Fruit fly (Drosophila melanogaster) whole organism, embryonic: Measurements from ENCODE around the gene CG11437.

Experiments used
- Ada2b ChIP-seq: fragments of 200-800 bp; sonication (Bioruptor generic); IDR thresholded peaks from 2 replicates; pipeline ENCODE4 v1.3.6; 2022; ENCODE audit warnings: missing biosample characterization, missing genetic modification characterization
- Adf1 ChIP-seq: fragments of 200-800 bp; sonication (Bioruptor generic); IDR thresholded peaks from 2 replicates; pipeline ENCODE4 v1.3.6; 2022; ENCODE audit warnings: missing biosample characterization, missing genetic modification characterization
- CG10209 ChIP-seq: fragments of 200-800 bp; sonication (Bioruptor generic); optimal IDR thresholded peaks from 3 replicates; lab custom pipeline; 2017; ENCODE audit warnings: missing biosample characterization, mild to moderate bottlenecking, missing genetic modification characterization, missing genetic modification reagents
- CG11398 ChIP-seq: fragments of 200-800 bp; sonication (Bioruptor generic); optimal IDR thresholded peaks from 2 replicates; lab custom pipeline; 2016; ENCODE audit warnings: missing biosample characterization, missing genetic modification characterization
- CG12299 ChIP-seq: fragments of 200-800 bp; sonication (Bioruptor generic); optimal IDR thresholded peaks from 2 replicates; lab custom pipeline; 2018; ENCODE audit warnings: missing biosample characterization, mild to moderate bottlenecking, missing genetic modification characterization
- CG12659 ChIP-seq: fragments of 200-800 bp; sonication (Bioruptor generic); optimal IDR thresholded peaks from 3 replicates; lab custom pipeline; 2017; ENCODE audit warnings: mild to moderate bottlenecking, missing biosample characterization, missing genetic modification reagents, missing genetic modification characterization
- CG18262 ChIP-seq: fragments of 200-800 bp; optimal IDR thresholded peaks from 3 replicates; lab custom pipeline; 2019; ENCODE audit warnings: missing biosample characterization, mild to moderate bottlenecking, missing genetic modification characterization, moderate library complexity
- CG34376 ChIP-seq: fragments of 200-800 bp; sonication (Bioruptor generic); optimal IDR thresholded peaks from 2 replicates; lab custom pipeline; 2018; ENCODE audit warnings: missing biosample characterization, mild to moderate bottlenecking, missing genetic modification characterization
- CG3726 ChIP-seq: fragments of 200-800 bp; sonication (Bioruptor generic); IDR thresholded peaks from 3 replicates; pipeline ENCODE4, ENCODE4 v1.3.6; 2022; ENCODE audit warnings: missing biosample characterization, missing genetic modification characterization
- CG4730 ChIP-seq: fragments of 200-800 bp; sonication (Bioruptor generic); IDR thresholded peaks from 2 replicates; pipeline ENCODE4 v1.3.6; 2022; ENCODE audit warnings: missing biosample characterization, missing genetic modification characterization
- CG6683 ChIP-seq: fragments of 200-800 bp; sonication (Bioruptor generic); optimal IDR thresholded peaks from 2 replicates; lab custom pipeline; 2017; ENCODE audit warnings: missing biosample characterization, mild to moderate bottlenecking, missing genetic modification characterization, missing genetic modification reagents
- CG8290 ChIP-seq, 3 experiments: fragments of 200-800 bp; sonication (Bioruptor generic); optimal IDR thresholded peaks; 2 replicates each; lab custom pipeline; 2016 to 2019; ENCODE audit warnings: missing biosample characterization in 3 of 3, missing genetic modification characterization in 3 of 3, mild to moderate bottlenecking in 2 of 3, moderate library complexity in 1 of 3
- CG8478 ChIP-seq: fragments of >200 bp; optimal IDR thresholded peaks from 2 replicates; lab custom pipeline; 2018
- CG8924 ChIP-seq: fragments of 200-800 bp; optimal IDR thresholded peaks from 3 replicates; lab custom pipeline; 2019; ENCODE audit warnings: missing biosample characterization, mild to moderate bottlenecking, missing genetic modification characterization, moderate library complexity
- D ChIP-seq, 2 experiments: fragments of 200-800 bp in 1 of 2; fragments of >200 bp in 1 of 2; sonication (Bioruptor generic) in 1 of 2; optimal IDR thresholded peaks; 2 replicates in 1 of 2; 3 replicates in 1 of 2; lab custom pipeline; 2017; ENCODE audit warnings: mild to moderate bottlenecking in 1 of 2, missing biosample characterization in 1 of 2, missing genetic modification characterization in 1 of 2, missing genetic modification reagents in 1 of 2
- Dbx ChIP-seq: fragments of 200-800 bp; sonication (Bioruptor generic); IDR thresholded peaks from 3 replicates; pipeline ENCODE4 v1.3.6; 2022; ENCODE audit warnings: missing biosample characterization, missing genetic modification characterization
- GATAe ChIP-seq: fragments of 200-800 bp; sonication (Bioruptor generic); conservative IDR thresholded peaks from 2 replicates; pipeline ENCODE4 v1.3.6; 2022; ENCODE audit warnings: missing biosample characterization, missing genetic modification characterization
- H15 ChIP-seq: fragments of 200-800 bp; sonication (Bioruptor generic); IDR thresholded peaks from 3 replicates; pipeline ENCODE4 v1.3.6; 2022; ENCODE audit warnings: missing biosample characterization, missing genetic modification characterization
- HLHmδ ChIP-seq: fragments of 200-800 bp; sonication (Bioruptor generic); optimal IDR thresholded peaks from 2 replicates; lab custom pipeline; 2018; ENCODE audit warnings: missing biosample characterization, mild to moderate bottlenecking, missing genetic modification characterization, moderate library complexity
- Hey ChIP-seq: fragments of 200-800 bp; sonication (Bioruptor generic); optimal IDR thresholded peaks from 3 replicates; lab custom pipeline; 2018; ENCODE audit warnings: missing biosample characterization, mild to moderate bottlenecking, missing genetic modification characterization
- Hr78 ChIP-seq, 2 experiments: fragments of 200-800 bp in 1 of 2; fragments of >200 bp in 1 of 2; sonication (Bioruptor generic) in 1 of 2; optimal IDR thresholded peaks; 2 replicates each; lab custom pipeline; 2017 to 2019; ENCODE audit warnings: missing biosample characterization in 2 of 2, missing genetic modification characterization in 2 of 2, mild to moderate bottlenecking in 1 of 2, moderate library complexity in 1 of 2
- MESR4 ChIP-seq: fragments of 200-800 bp; sonication (Bioruptor generic); optimal IDR thresholded peaks from 2 replicates; lab custom pipeline; 2018; ENCODE audit warnings: missing biosample characterization, mild to moderate bottlenecking, missing genetic modification characterization, moderate library complexity
- Med ChIP-seq: fragments of 200-800 bp; sonication (Bioruptor generic); peaks from one replicate; lab custom pipeline; 2016; ENCODE audit warnings: missing biosample characterization, missing genetic modification characterization, mild to moderate bottlenecking, inconsistent platforms, moderate library complexity
- PHDP ChIP-seq: fragments of 200-800 bp; sonication (Bioruptor generic); optimal IDR thresholded peaks from 3 replicates; lab custom pipeline; 2018; ENCODE audit warnings: missing biosample characterization, mild to moderate bottlenecking, missing genetic modification characterization, moderate library complexity
- Pdp1 ChIP-seq, 2 experiments: fragments of 200-800 bp; sonication (Bioruptor generic); optimal IDR thresholded peaks; 3 replicates each; lab custom pipeline; 2016; ENCODE audit warnings: missing biosample characterization in 2 of 2, missing genetic modification characterization in 2 of 2, mild to moderate bottlenecking in 1 of 2, moderate library complexity in 1 of 2
- Xrp1 ChIP-seq: fragments of 200-800 bp; sonication (Bioruptor generic); IDR thresholded peaks from 2 replicates; pipeline ENCODE4 v1.3.6; 2022; ENCODE audit warnings: missing biosample characterization, missing genetic modification characterization
- ase ChIP-seq: fragments of 200-800 bp; sonication (Bioruptor generic); IDR thresholded peaks from 3 replicates; pipeline ENCODE4 v1.3.6; 2022; ENCODE audit warnings: missing biosample characterization, missing genetic modification characterization
- ato ChIP-seq: fragments of 200-800 bp; sonication (Bioruptor generic); IDR thresholded peaks from 2 replicates; pipeline ENCODE4 v1.3.6; 2022; ENCODE audit warnings: missing biosample characterization, missing genetic modification characterization; ENCODE audit not compliant: partially characterized antibody
- caup ChIP-seq: fragments of 200-800 bp; sonication (Bioruptor generic); optimal IDR thresholded peaks from 3 replicates; lab custom pipeline; 2017; ENCODE audit warnings: missing biosample characterization, mild to moderate bottlenecking, missing genetic modification characterization, moderate library complexity; ENCODE audit not compliant: severe bottlenecking
- ci ChIP-seq: fragments of 200-800 bp; sonication (Bioruptor generic); IDR thresholded peaks from 3 replicates; pipeline ENCODE4 v1.3.6; 2022; ENCODE audit warnings: missing biosample characterization, missing genetic modification characterization
- croc ChIP-seq: fragments of 200-800 bp; sonication (Bioruptor generic); conservative IDR thresholded peaks from 3 replicates; pipeline ENCODE4 v1.3.6; 2022; ENCODE audit warnings: missing biosample characterization, missing genetic modification characterization
- exex ChIP-seq: fragments of 200-800 bp; sonication (Bioruptor generic); optimal IDR thresholded peaks from 4 replicates; lab custom pipeline; 2018; ENCODE audit warnings: missing biosample characterization, mild to moderate bottlenecking, missing genetic modification characterization, moderate library complexity
- ftz-f1 ChIP-seq: fragments of 200-800 bp; sonication (Bioruptor generic); optimal IDR thresholded peaks from 2 replicates; lab custom pipeline; 2016; ENCODE audit warnings: missing biosample characterization, missing genetic modification characterization
- grn ChIP-seq: fragments of 200-800 bp; sonication (Bioruptor generic); optimal IDR thresholded peaks from 3 replicates; lab custom pipeline; 2017; ENCODE audit warnings: missing biosample characterization, missing genetic modification characterization
- lab ChIP-seq: fragments of 200-800 bp; sonication (Bioruptor generic); optimal IDR thresholded peaks from 3 replicates; lab custom pipeline; 2017; ENCODE audit warnings: missing biosample characterization, missing genetic modification characterization, mild to moderate bottlenecking, moderate library complexity, missing genetic modification reagents
- mirr ChIP-seq: fragments of 200-800 bp; sonication (Bioruptor generic); optimal IDR thresholded peaks from 3 replicates; lab custom pipeline; 2018; ENCODE audit warnings: missing biosample characterization, mild to moderate bottlenecking, missing genetic modification characterization
- nerfin-1 ChIP-seq: fragments of 200-800 bp; sonication (Bioruptor generic); optimal IDR thresholded peaks from 3 replicates; lab custom pipeline; 2019; ENCODE audit warnings: missing biosample characterization, mild to moderate bottlenecking, missing genetic modification characterization, moderate library complexity
- p53 ChIP-seq: fragments of 200-800 bp; sonication (Bioruptor generic); optimal IDR thresholded peaks from 2 replicates; lab custom pipeline; 2016; ENCODE audit warnings: missing biosample characterization, missing genetic modification characterization
- pfk ChIP-seq: fragments of 200-800 bp; sonication (Bioruptor generic); optimal IDR thresholded peaks from 2 replicates; lab custom pipeline; 2018; ENCODE audit warnings: missing biosample characterization, mild to moderate bottlenecking, missing genetic modification characterization, moderate library complexity
- repo ChIP-seq: fragments of 200-800 bp; sonication (Bioruptor generic); optimal IDR thresholded peaks from 2 replicates; lab custom pipeline; 2016; ENCODE audit warnings: missing biosample characterization, missing genetic modification characterization
- rib ChIP-seq: fragments of 200-800 bp; sonication (Bioruptor generic); IDR thresholded peaks from 2 replicates; pipeline ENCODE4 v1.3.6; 2022; ENCODE audit warnings: missing biosample characterization, missing genetic modification characterization
- sd ChIP-seq: fragments of 200-800 bp; sonication (Bioruptor generic); optimal IDR thresholded peaks from 3 replicates; lab custom pipeline; 2018; ENCODE audit warnings: missing biosample characterization, mild to moderate bottlenecking, missing genetic modification characterization, moderate library complexity
- sug ChIP-seq: fragments of 200-800 bp; optimal IDR thresholded peaks from 2 replicates; lab custom pipeline; 2019; ENCODE audit warnings: missing biosample characterization, mild to moderate bottlenecking, missing genetic modification characterization, moderate library complexity
- tgo ChIP-seq: fragments of 200-800 bp; sonication (Bioruptor generic); IDR thresholded peaks from 3 replicates; pipeline ENCODE4 v1.3.6; 2022; ENCODE audit warnings: missing biosample characterization, missing genetic modification characterization
- vnd ChIP-seq: fragments of 200-800 bp; sonication (Bioruptor generic); IDR thresholded peaks from 3 replicates; pipeline ENCODE4 v1.3.6; 2022; ENCODE audit warnings: missing biosample characterization, missing genetic modification characterization; ENCODE audit not compliant: partially characterized antibody

The CG11437 gene

dm6 chr3L:22455953-22456488 is 12.6 kb upstream of the CG11437 start (continued):
- no peak for TF ChIP-seq D (optimal IDR thresholded peaks at IDR 0.05; lab: Kevin White, UChicago)
- TF ChIP-seq D (GFP tag; optimal IDR thresholded peaks at IDR 0.05; lab: Kevin White, UChicago): no peak
- TF ChIP-seq Ada2b: no peak
- TF ChIP-seq ato: no peak
- TF ChIP-seq Med (GFP tag; lab: Kevin White, UChicago): peak; percentile 25
- no peak for TF ChIP-seq CG8290 (GFP tag; optimal IDR thresholded peaks at IDR 0.05; lab: Kevin White, UChicago)
- peak in 1 of 2 experiments; percentile 48 for TF ChIP-seq CG8290 (tag; optimal IDR thresholded peaks at IDR 0.05; lab: Kevin White, UChicago)
- TF ChIP-seq croc (GFP tag; lab: Robert Waterston, UW): no peak
- no peak for TF ChIP-seq HLHmδ (GFP tag; lab: Kevin White, UChicago)
- peak; percentile 74 for TF ChIP-seq CG8478

dm6 chr3L:22458271-22458670 is 10.4 kb upstream of the CG11437 start:
- peak; percentile 96 for TF ChIP-seq sug (tag; lab: Kevin White, UChicago)
- peak; percentile 47 for TF ChIP-seq caup
- TF ChIP-seq CG34376 (GFP tag; lab: Kevin White, UChicago): peak; percentile 13
- peak; percentile 100 for TF ChIP-seq sd (tag; lab: Kevin White, UChicago)
- TF ChIP-seq Pdp1 (GFP tag; optimal IDR thresholded peaks at IDR 0.05; lab: Kevin White, UChicago): peak in 1 of 2 experiments; percentile 49
- peak; percentile 53 for TF ChIP-seq lab (GFP tag; lab: Kevin White, UChicago)
- TF ChIP-seq CG8924 (tag; lab: Kevin White, UChicago): no peak
- peak; percentile 55 for TF ChIP-seq grn
- peak; percentile 68 for TF ChIP-seq GATAe (GFP tag; lab: Robert Waterston, UW)
- no peak for TF ChIP-seq CG6683
- peak; percentile 54 for TF ChIP-seq Hey (tag; lab: Kevin White, UChicago)
- TF ChIP-seq H15 (GFP tag; lab: Robert Waterston, UW): no peak
- TF ChIP-seq Med (GFP tag; lab: Kevin White, UChicago): peak; percentile 10
- TF ChIP-seq mirr: peak; percentile 89
- TF ChIP-seq Hr78 (GFP tag; optimal IDR thresholded peaks at IDR 0.05; lab: Kevin White, UChicago): peak in 1 of 2 experiments; percentile 48
- 0 out of 3 replicates have a peak, but pooled peaks have one; percentile 22 for TF ChIP-seq vnd (GFP tag; lab: Robert Waterston, UW)
- TF ChIP-seq rib (GFP tag; lab: Robert Waterston, UW): peak; percentile 37; the same call in 1 of the 2 replicates
- 0 out of 3 replicates have a peak, but pooled peaks have one; percentile 8 for TF ChIP-seq ci (GFP tag; lab: Robert Waterston, UW)
- no peak for TF ChIP-seq CG10209 (GFP tag; lab: Kevin White, UChicago)
- TF ChIP-seq exex (tag; lab: Kevin White, UChicago): peak; percentile 94
- TF ChIP-seq croc (GFP tag; lab: Robert Waterston, UW): no peak

- no peak for TF ChIP-seq CG11398 (GFP tag; lab: Kevin White, UChicago)
- no peak for TF ChIP-seq ase (GFP tag; lab: Robert Waterston, UW)
- TF ChIP-seq Xrp1: 0 out of 2 replicates have a peak, but pooled peaks have one; percentile 11
- TF ChIP-seq ci (GFP tag; lab: Robert Waterston, UW): peak; percentile 25; the same call in 1 of the 3 replicates
- no peak for TF ChIP-seq Dbx (GFP tag; lab: Robert Waterston, UW)
- TF ChIP-seq grn: peak; percentile 85
- no peak for TF ChIP-seq CG3726 (GFP tag; lab: Robert Waterston, UW)
- no peak for TF ChIP-seq PHDP (tag; lab: Kevin White, UChicago)
- TF ChIP-seq CG12299 (tag; lab: Kevin White, UChicago): no peak
- no peak for TF ChIP-seq repo (GFP tag; lab: Kevin White, UChicago)
- no peak for TF ChIP-seq pfk (GFP tag; lab: Kevin White, UChicago)
- peak; percentile 19 for TF ChIP-seq CG18262 (tag; lab: Kevin White, UChicago)
- no peak for TF ChIP-seq CG4730 (GFP tag; lab: Robert Waterston, UW)
- TF ChIP-seq Pdp1 (GFP tag; optimal IDR thresholded peaks at IDR 0.05; lab: Kevin White, UChicago): peak in 1 of 2 experiments; percentile 88
- no peak for TF ChIP-seq tgo (GFP tag; lab: Robert Waterston, UW)
- TF ChIP-seq nerfin-1 (tag; lab: Kevin White, UChicago): no peak
- peak; percentile 86 for TF ChIP-seq Adf1
- no peak for TF ChIP-seq CG12659 (GFP tag; lab: Kevin White, UChicago)
- peak; percentile 49 for TF ChIP-seq ftz-f1 (GFP tag; lab: Kevin White, UChicago)
- no peak for TF ChIP-seq MESR4 (GFP tag; lab: Kevin White, UChicago)
- TF ChIP-seq p53 (GFP tag; lab: Kevin White, UChicago): no peak
These were observed 9.7 kb upstream of the CG11437 start for dm6 chr3L:22458898-22459524.
